Worm (Caenorhabditis elegans) whole organism, L4 larva: ENCODE measurements around the gene ZK355.2.

ENCODE experiments used
- ama-1 ChIP-seq: fragments of 150-350 bp; optimal IDR thresholded peaks from 2 replicates; lab custom pipeline; 2014; ENCODE audit warnings: inconsistent platforms, mixed read lengths
- cey-2 ChIP-seq: sonication (generic microtip); optimal IDR thresholded peaks from 3 replicates; lab custom pipeline; 2017; ENCODE audit warnings: missing genetic modification characterization, mild to moderate bottlenecking, missing compliant biosample characterization, antibody characterized with exemption, borderline replicate concordance; ENCODE audit not compliant: insufficient read depth
- daf-16 ChIP-seq, 3 experiments: sonication (generic microtip); optimal IDR thresholded peaks; 2 replicates each; lab custom pipeline; 2016 to 2017; ENCODE audit warnings: missing genetic modification characterization in 3 of 3, missing genetic modification reagents in 3 of 3, mild to moderate bottlenecking in 2 of 3, missing compliant biosample characterization in 2 of 3, missing biosample characterization in 1 of 3, moderate library complexity in 1 of 3
- dmd-8 ChIP-seq: fragments of 200-800 bp; sonication (Bioruptor generic); IDR thresholded peaks from 2 replicates; pipeline ENCODE4 v1.3.6; 2022; ENCODE audit warnings: missing genetic modification characterization, missing compliant biosample characterization
- fkh-10 ChIP-seq: fragments of 150-350 bp; optimal IDR thresholded peaks from 2 replicates; lab custom pipeline; 2014; ENCODE audit warnings: missing biosample characterization, missing genetic modification reagents, missing genetic modification characterization
- lin-39 ChIP-seq: fragments of 150-350 bp; optimal IDR thresholded peaks from 2 replicates; lab custom pipeline; 2014; ENCODE audit warnings: missing biosample characterization, missing genetic modification reagents, missing genetic modification characterization
- mdl-1 ChIP-seq, 2 experiments: fragments of 150-350 bp in 1 of 2; sonication (generic microtip) in 1 of 2; optimal IDR thresholded peaks; 2 replicates each; lab custom pipeline; 2014 to 2017; ENCODE audit warnings: missing biosample characterization in 2 of 2, missing genetic modification characterization in 2 of 2
- unc-39 ChIP-seq: sonication (generic microtip); optimal IDR thresholded peaks from 2 replicates; lab custom pipeline; 2017; ENCODE audit warnings: missing biosample characterization, missing genetic modification characterization
- zip-11 ChIP-seq: fragments of 200-800 bp; sonication (Bioruptor generic); IDR thresholded peaks from 2 replicates; pipeline ENCODE4 v1.3.6; 2022; ENCODE audit warnings: missing genetic modification characterization, missing compliant biosample characterization

DNA sequence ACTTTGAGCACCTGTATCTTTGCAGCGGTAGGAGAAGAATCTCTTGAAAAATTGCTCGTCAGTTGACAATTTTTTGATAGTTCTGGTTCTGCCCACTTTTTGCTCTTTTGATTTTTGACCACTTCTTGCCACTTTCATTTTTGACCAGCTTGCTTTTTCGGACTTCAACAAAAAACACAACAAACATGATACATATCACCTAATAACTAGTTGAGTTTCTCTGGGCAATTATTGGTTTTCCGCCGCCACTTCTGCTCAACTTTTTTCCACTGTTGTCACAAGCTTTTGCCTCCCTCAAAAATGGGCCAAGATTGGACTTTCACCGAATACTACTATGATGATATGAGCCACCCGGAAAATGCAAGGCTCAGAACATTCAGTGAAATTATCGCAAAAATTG lies 34.6 kb downstream of the ZK355.2 start, which contains the start of gene srw-60:
- TF ChIP-seq mdl-1 (tag; optimal IDR thresholded peaks at IDR 0.05; lab: Kevin White, UChicago) (no peak), fkh-10 (GFP tag; lab: Kevin White, UChicago) (no peak), zip-11 (GFP tag; lab: Robert Waterston, UW) (no peak), unc-39 (tag; lab: Kevin White, UChicago) (no peak), daf-16 (GFP tag; optimal IDR thresholded peaks at IDR 0.05; lab: Kevin White, UChicago) (no peak), daf-16 (tag; optimal IDR thresholded peaks at IDR 0.05; lab: Kevin White, UChicago) (no peak), dmd-8 (GFP tag; lab: Robert Waterston, UW) (no peak), lin-39 (tag; lab: Kevin White, UChicago) (no peak), cey-2 (tag; lab: Kevin White, UChicago) (no peak), ama-1 (lab: Kevin White, UChicago) (no peak)
